Worm (Caenorhabditis elegans) whole organism, midembryonic: Measurements from ENCODE around the gene F59A7.14.

Source experiments
- T22C8.4 ChIP-seq: fragments of 200-800 bp; sonication (Bioruptor generic); IDR thresholded peaks from 2 replicates; pipeline ENCODE4 v1.3.6; 2022; ENCODE audit warnings: missing genetic modification characterization, missing compliant biosample characterization
- cog-1 ChIP-seq: sonication (generic microtip); optimal IDR thresholded peaks from 2 replicates; lab custom pipeline; 2016; ENCODE audit warnings: missing genetic modification characterization, missing compliant biosample characterization
- flt-1 ChIP-seq: fragments of 200-800 bp; sonication (Bioruptor generic); IDR thresholded peaks from 2 replicates; pipeline ENCODE4 v1.3.6; 2022; ENCODE audit warnings: missing genetic modification characterization, missing compliant biosample characterization
- klf-2 ChIP-seq: fragments of 200-800 bp; sonication (Bioruptor generic); conservative IDR thresholded peaks from 2 replicates; pipeline ENCODE4 v1.3.6; 2022; ENCODE audit warnings: missing genetic modification reagents, missing genetic modification characterization, missing compliant biosample characterization
- med-1 ChIP-seq: sonication (generic microtip); optimal IDR thresholded peaks from 2 replicates; lab custom pipeline; 2017; ENCODE audit warnings: missing genetic modification characterization, mild to moderate bottlenecking, missing compliant biosample characterization, antibody characterized with exemption, missing genetic modification reagents; ENCODE audit not compliant: insufficient read depth
- ref-1 ChIP-seq: fragments of 200-800 bp; sonication (Bioruptor generic); conservative IDR thresholded peaks from 2 replicates; pipeline ENCODE4 v1.3.6; 2022; ENCODE audit warnings: missing genetic modification reagents, missing genetic modification characterization, missing compliant biosample characterization
- tab-1 ChIP-seq: fragments of 200-800 bp; sonication (Bioruptor generic); IDR thresholded peaks from 2 replicates; pipeline ENCODE4 v1.3.6; 2022; ENCODE audit warnings: missing genetic modification characterization, missing compliant biosample characterization
- ztf-23 ChIP-seq: fragments of 200-800 bp; sonication (Bioruptor generic); IDR thresholded peaks from 2 replicates; pipeline ENCODE4 v1.3.6; 2022; ENCODE audit warnings: missing genetic modification reagents, missing genetic modification characterization, missing compliant biosample characterization
- ztf-29 ChIP-seq: fragments of 200-800 bp; sonication (Bioruptor generic); IDR thresholded peaks from 2 replicates; pipeline ENCODE4 v1.3.6; 2022; ENCODE audit warnings: missing genetic modification reagents, missing genetic modification characterization, missing compliant biosample characterization

DNA sequence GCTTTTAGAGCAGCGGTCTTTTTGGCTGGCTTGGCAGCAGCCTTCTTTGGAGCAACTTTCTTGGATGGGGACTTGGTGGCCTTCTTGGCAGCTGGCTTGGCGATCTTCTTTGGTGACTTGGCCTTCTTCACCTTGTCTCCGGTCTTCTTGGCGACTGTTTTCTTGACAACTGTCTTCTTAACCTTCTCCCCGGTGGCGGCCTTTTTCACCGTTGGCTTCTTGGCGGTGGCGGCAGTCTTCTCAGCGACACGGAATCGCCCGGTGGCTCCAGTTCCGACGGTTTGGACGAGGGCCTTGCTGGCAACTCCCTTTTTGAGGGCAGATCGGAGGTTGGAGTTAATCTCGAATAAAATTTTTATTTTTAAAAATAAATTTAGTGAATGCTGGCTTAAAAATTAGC lies 11.9 kb downstream of the F59A7.14 start:
- TF ChIP-seq med-1 (no peak), T22C8.4 (GFP tag; lab: Robert Waterston, UW) (no peak), ztf-23 (GFP tag; lab: Robert Waterston, UW) (no peak), flt-1 (no peak), ztf-29 (GFP tag; lab: Robert Waterston, UW) (no peak), cog-1 (tag; lab: Kevin White, UChicago) (no peak), ref-1 (no peak), tab-1 (no peak), klf-2 (no peak)
